Worm (Caenorhabditis elegans) whole organism, L4 larva: ENCODE data around the gene Y58A7A.2.

Experiments used
- aly-2 ChIP-seq: sonication (generic microtip); optimal IDR thresholded peaks from 2 replicates; lab custom pipeline; 2018; ENCODE audit warnings: missing biosample characterization, missing genetic modification characterization
- ceh-20 ChIP-seq: fragments of 200-800 bp; sonication (Bioruptor generic); IDR thresholded peaks from 2 replicates; pipeline ENCODE4 v1.3.6; 2022; ENCODE audit warnings: missing genetic modification reagents, missing genetic modification characterization, missing compliant biosample characterization
- nhr-41 ChIP-seq: fragments of 200-800 bp; sonication (Bioruptor generic); IDR thresholded peaks from 2 replicates; pipeline ENCODE4 v1.3.6; 2022; ENCODE audit warnings: missing genetic modification reagents, missing genetic modification characterization, missing compliant biosample characterization

DNA sequence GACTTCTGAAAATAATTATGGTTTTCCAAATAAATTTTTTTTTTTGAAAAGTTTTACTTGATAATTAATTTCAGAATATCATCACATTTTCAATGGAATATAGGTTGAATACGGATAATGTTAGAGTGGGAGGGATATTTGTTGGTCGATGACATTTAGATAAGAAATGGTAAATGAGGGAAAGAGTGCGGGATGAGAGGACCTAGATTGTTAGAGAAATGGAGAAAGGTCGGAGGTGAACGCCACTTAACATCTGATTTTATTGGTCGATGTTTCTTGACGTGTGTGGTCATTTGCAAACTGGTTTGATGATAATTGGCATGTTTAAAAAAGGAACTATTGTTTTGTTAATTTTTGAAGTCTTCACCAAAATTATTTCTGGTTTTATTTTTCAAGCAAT is 33.5 kb downstream of the Y58A7A.2 start:
- no peak for TF ChIP-seq nhr-41 (GFP tag; lab: Robert Waterston, UW)
- TF ChIP-seq aly-2 (tag; lab: Kevin White, UChicago): no peak
- TF ChIP-seq ceh-20 (GFP tag; lab: Robert Waterston, UW): no peak
